Fruit fly (Drosophila melanogaster): ENCODE results near the gene jp.

DNA sequence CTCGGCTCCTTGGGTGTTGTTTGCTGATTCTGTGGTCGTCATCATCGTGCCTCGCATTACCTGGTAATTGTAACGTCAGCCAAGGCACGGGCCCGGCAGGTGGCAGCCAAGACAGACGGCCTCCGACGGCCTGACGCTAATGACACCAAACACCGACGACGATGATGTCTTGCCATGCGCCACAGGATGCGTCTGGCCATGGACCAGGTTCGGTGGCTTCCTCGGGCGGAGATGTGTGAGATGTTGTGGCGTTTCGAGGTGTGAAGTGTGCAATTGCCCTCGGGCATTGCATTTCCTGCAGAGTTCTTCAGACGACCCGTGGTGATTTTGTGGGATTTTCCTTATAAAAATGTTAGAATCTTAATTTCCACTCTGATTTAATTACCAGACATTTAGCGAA is 35.6 kb upstream of the jp start:
- TF ChIP-seq CG8478 (optimal IDR thresholded peaks at IDR 0.05) (no peak), CTCF (optimal IDR thresholded peaks at IDR 0.05) (no peak)
